Fruit fly (Drosophila melanogaster): Measurements from ENCODE around the gene Ibf2.

The Ibf2 gene

dm6 chr3R:9226701-9227313, 31.5 kb downstream of the Ibf2 start (continued):
- TF ChIP-seq CG9817 (tag; optimal IDR thresholded peaks at IDR 0.05) = no peak
- peak; percentile 94 for TF ChIP-seq chinmo (GFP tag; IDR thresholded peaks at IDR 0.05; ENCODE audit: partially characterized antibody)
- TF ChIP-seq CG3163 (GFP tag; optimal IDR thresholded peaks at IDR 0.05) = peak; percentile 97
- peak; percentile 96 for TF ChIP-seq Awh (GFP tag; IDR thresholded peaks at IDR 0.05)
- peak; percentile 61 for TF ChIP-seq yki (optimal IDR thresholded peaks at IDR 0.05)
- no peak for TF ChIP-seq CG17359 (tag; optimal IDR thresholded peaks at IDR 0.05)
- no peak for TF ChIP-seq caup (GFP tag; optimal IDR thresholded peaks at IDR 0.05; ENCODE audit: severe bottlenecking)
- TF ChIP-seq CG9876 (GFP tag; optimal IDR thresholded peaks at IDR 0.05) = no peak
- TF ChIP-seq CG1832 (GFP tag; optimal IDR thresholded peaks at IDR 0.05) = peak; percentile 80
- peak; percentile 58 for TF ChIP-seq sug (tag; optimal IDR thresholded peaks at IDR 0.05)
- no peak for TF ChIP-seq CG1233 (GFP tag; optimal IDR thresholded peaks at IDR 0.05)
- no peak for TF ChIP-seq CG7372 (GFP tag; IDR thresholded peaks at IDR 0.05)
- TF ChIP-seq oc (tag; optimal IDR thresholded peaks at IDR 0.05) = peak; percentile 92
- peak; percentile 88 for TF ChIP-seq CG7987 (GFP tag; optimal IDR thresholded peaks at IDR 0.05)
- TF ChIP-seq CG6654 (GFP tag; optimal IDR thresholded peaks at IDR 0.05) = no peak
- TF ChIP-seq gsb (GFP tag; IDR thresholded peaks at IDR 0.05) = no peak
- peak; percentile 50; the same call in 3 of the 4 replicates for TF ChIP-seq Dll (GFP tag; IDR thresholded peaks at IDR 0.05; ENCODE audit: partially characterized antibody)
- no peak for TF ChIP-seq Xrp1 (GFP tag; IDR thresholded peaks at IDR 0.05)
- no peak for TF ChIP-seq H15 (GFP tag; IDR thresholded peaks at IDR 0.05)
- TF ChIP-seq grau (tag; optimal IDR thresholded peaks at IDR 0.05) = no peak
- TF ChIP-seq Side (GFP tag; optimal IDR thresholded peaks at IDR 0.05) = peak; percentile 1
- TF ChIP-seq odd (GFP tag; optimal IDR thresholded peaks at IDR 0.05) = no peak
- TF ChIP-seq klu (GFP tag; IDR thresholded peaks at IDR 0.05) = peak; percentile 86
- no peak for TF ChIP-seq gcm2 (GFP tag; optimal IDR thresholded peaks at IDR 0.05)
- no peak for TF ChIP-seq jumu (GFP tag; optimal IDR thresholded peaks at IDR 0.05)
- 0 out of 2 replicates have a peak, but pooled peaks have one; percentile 28 for TF ChIP-seq sna (GFP tag; IDR thresholded peaks at IDR 0.05; ENCODE audit: partially characterized antibody)
- peak; percentile 29; the same call in 1 of the 2 replicates for TF ChIP-seq Drgx (GFP tag; IDR thresholded peaks at IDR 0.05)
- TF ChIP-seq Dbx (GFP tag; IDR thresholded peaks at IDR 0.05) = no peak
- TF ChIP-seq abd-A (tag; optimal IDR thresholded peaks at IDR 0.05) = peak; percentile 96
- TF ChIP-seq CG10462 (GFP tag; optimal IDR thresholded peaks at IDR 0.05) = no peak
- no peak for TF ChIP-seq gfzf (GFP tag; optimal IDR thresholded peaks at IDR 0.05)
- TF ChIP-seq CG2875 (GFP tag; optimal IDR thresholded peaks at IDR 0.05) = no peak
- peak; percentile 37 for TF ChIP-seq ftz-f1 (GFP tag; optimal IDR thresholded peaks at IDR 0.05)
- TF ChIP-seq ara (GFP tag; IDR thresholded peaks at IDR 0.05) = no peak
- TF ChIP-seq sqz (GFP tag; optimal IDR thresholded peaks at IDR 0.05) = peak; percentile 90
- no peak for TF ChIP-seq CG8359 (GFP tag; optimal IDR thresholded peaks at IDR 0.05; ENCODE audit: borderline replicate concordance)
- TF ChIP-seq MESR4 (GFP tag; optimal IDR thresholded peaks at IDR 0.05) = no peak
- no peak for TF ChIP-seq CG18764 (GFP tag; optimal IDR thresholded peaks at IDR 0.05)
- no peak for TF ChIP-seq CG4820 (GFP tag; optimal IDR thresholded peaks at IDR 0.05)
- TF ChIP-seq D19A (tag; optimal IDR thresholded peaks at IDR 0.05) = no peak
- peak in 1 of 2 experiments; percentile 49 for TF ChIP-seq crp (GFP tag; optimal IDR thresholded peaks at IDR 0.05)
- TF ChIP-seq CG13894 (tag; optimal IDR thresholded peaks at IDR 0.05) = no peak
- peak; percentile 63 for TF ChIP-seq CG13287 (GFP tag; IDR thresholded peaks at IDR 0.05; ENCODE audit: partially characterized antibody)
- peak; percentile 20; the same call in 1 of the 2 replicates for TF ChIP-seq CG14014 (GFP tag; IDR thresholded peaks at IDR 0.05)
- TF ChIP-seq hb (GFP tag; IDR thresholded peaks at IDR 0.05; ENCODE audit: partially characterized antibody) = no peak
- no peak for TF ChIP-seq salm (tag; optimal IDR thresholded peaks at IDR 0.05)
- TF ChIP-seq CG13424 (tag; optimal IDR thresholded peaks at IDR 0.05) = no peak
- no peak for TF ChIP-seq Oaz (GFP tag; IDR thresholded peaks at IDR 0.05)
- TF ChIP-seq cg (GFP tag; optimal IDR thresholded peaks at IDR 0.05) = peak; percentile 82
- no peak for TF ChIP-seq Dip3 (GFP tag; optimal IDR thresholded peaks at IDR 0.05)

Measured in whole organism, embryonic.